Fruit fly (Drosophila melanogaster) whole organism, embryonic: ENCODE data around the gene Moe.

Source experiments
- BtbVII ChIP-seq: fragments of 200-800 bp; sonication (Bioruptor generic); optimal IDR thresholded peaks from 3 replicates; lab custom pipeline; 2017; ENCODE audit warnings: missing biosample characterization, mild to moderate bottlenecking, missing genetic modification characterization
- CG10321 ChIP-seq: fragments of 200-800 bp; sonication (Bioruptor generic); IDR thresholded peaks from 2 replicates; pipeline ENCODE4 v1.3.6; 2022; ENCODE audit warnings: missing biosample characterization, missing genetic modification characterization
- CG12299 ChIP-seq: fragments of 200-800 bp; sonication (Bioruptor generic); optimal IDR thresholded peaks from 2 replicates; lab custom pipeline; 2018; ENCODE audit warnings: missing biosample characterization, mild to moderate bottlenecking, missing genetic modification characterization
- CG12391 ChIP-seq: fragments of 200-800 bp; sonication (Bioruptor generic); optimal IDR thresholded peaks from 3 replicates; lab custom pipeline; 2018; ENCODE audit warnings: missing biosample characterization, mild to moderate bottlenecking, missing genetic modification characterization, moderate library complexity
- CG12744 ChIP-seq: fragments of 200-800 bp; sonication (Bioruptor generic); optimal IDR thresholded peaks from 2 replicates; lab custom pipeline; 2016; ENCODE audit warnings: missing biosample characterization, missing genetic modification characterization
- CG13296 ChIP-seq: fragments of 200-800 bp; sonication (Bioruptor generic); optimal IDR thresholded peaks from 3 replicates; lab custom pipeline; 2018; ENCODE audit warnings: missing biosample characterization, mild to moderate bottlenecking, missing genetic modification characterization
- CG14667 ChIP-seq: fragments of 200-800 bp; sonication (Bioruptor generic); IDR thresholded peaks from 2 replicates; pipeline ENCODE4 v1.3.6; 2022; ENCODE audit warnings: missing biosample characterization, missing genetic modification characterization
- CG14860 ChIP-seq: fragments of 200-800 bp; sonication (Bioruptor generic); IDR thresholded peaks from 3 replicates; pipeline ENCODE4 v1.3.6; 2022; ENCODE audit warnings: missing biosample characterization, missing genetic modification characterization; ENCODE audit not compliant: partially characterized antibody
- CG16813 ChIP-seq: fragments of 200-800 bp; sonication (Bioruptor generic); IDR thresholded peaks from 3 replicates; pipeline ENCODE4 v1.3.6; 2022; ENCODE audit warnings: missing biosample characterization, missing genetic modification characterization; ENCODE audit not compliant: partially characterized antibody
- CG17612 ChIP-seq: fragments of 200-800 bp; sonication (Bioruptor generic); IDR thresholded peaks from 2 replicates; pipeline ENCODE4 v1.3.6; 2022; ENCODE audit warnings: missing biosample characterization, missing genetic modification characterization
- CG1792 ChIP-seq: fragments of 200-800 bp; sonication (Bioruptor generic); optimal IDR thresholded peaks from 2 replicates; lab custom pipeline; 2016; ENCODE audit warnings: missing biosample characterization, missing genetic modification characterization
- CG3407 ChIP-seq: fragments of 200-800 bp; sonication (Bioruptor generic); optimal IDR thresholded peaks from 2 replicates; lab custom pipeline; 2018; ENCODE audit warnings: missing biosample characterization, mild to moderate bottlenecking, missing genetic modification characterization
- CG4617 ChIP-seq: fragments of 200-800 bp; sonication (Bioruptor generic); optimal IDR thresholded peaks from 3 replicates; lab custom pipeline; 2016; ENCODE audit warnings: missing biosample characterization, missing genetic modification characterization, borderline replicate concordance
- CG4820 ChIP-seq: fragments of 200-800 bp; sonication (Bioruptor generic); optimal IDR thresholded peaks from 3 replicates; lab custom pipeline; 2016; ENCODE audit warnings: missing biosample characterization, missing genetic modification characterization
- CG6175 ChIP-seq: fragments of 200-800 bp; sonication (Bioruptor generic); IDR thresholded peaks from 3 replicates; pipeline ENCODE4 v1.3.6; 2022; ENCODE audit warnings: missing biosample characterization, missing genetic modification characterization
- CG6689 ChIP-seq: fragments of 200-800 bp; sonication (Bioruptor generic); IDR thresholded peaks from 2 replicates; pipeline ENCODE4 v1.3.6; 2022; ENCODE audit warnings: missing biosample characterization, missing genetic modification characterization
- CG8388 ChIP-seq: fragments of 200-800 bp; sonication (Bioruptor generic); optimal IDR thresholded peaks from 2 replicates; lab custom pipeline; 2019; ENCODE audit warnings: missing biosample characterization, mild to moderate bottlenecking, missing genetic modification characterization, moderate library complexity
- Dfd ChIP-seq, 2 experiments: fragments of >200 bp; optimal IDR thresholded peaks; 2 replicates each; lab custom pipeline; 2017; ENCODE audit warnings: missing biosample characterization in 2 of 2, missing genetic modification characterization in 2 of 2
- E2f1 ChIP-seq: fragments of 200-800 bp; sonication (Bioruptor generic); IDR thresholded peaks from 2 replicates; pipeline ENCODE4 v1.3.6; 2022; ENCODE audit warnings: missing biosample characterization, missing genetic modification characterization
- Fer2 ChIP-seq: fragments of 200-800 bp; sonication (Bioruptor generic); optimal IDR thresholded peaks from 2 replicates; lab custom pipeline; 2018; ENCODE audit warnings: missing biosample characterization, mild to moderate bottlenecking, missing genetic modification characterization, moderate library complexity
- Lim3 ChIP-seq: fragments of 200-800 bp; sonication (Bioruptor generic); IDR thresholded peaks from 2 replicates; pipeline ENCODE4 v1.3.6; 2022; ENCODE audit warnings: missing biosample characterization, missing genetic modification characterization
- Max ChIP-seq: fragments of 200-800 bp; sonication (Bioruptor generic); optimal IDR thresholded peaks from 2 replicates; lab custom pipeline; 2016; ENCODE audit warnings: missing biosample characterization, mild to moderate bottlenecking, missing genetic modification characterization
- Meics ChIP-seq: fragments of 200-800 bp; sonication (Bioruptor generic); optimal IDR thresholded peaks from 2 replicates; lab custom pipeline; 2017; ENCODE audit warnings: missing biosample characterization, mild to moderate bottlenecking, missing genetic modification characterization
- NFAT ChIP-seq: fragments of 200-800 bp; sonication (Bioruptor generic); IDR thresholded peaks from 2 replicates; pipeline ENCODE4 v1.3.6; 2022; ENCODE audit warnings: missing biosample characterization, missing genetic modification characterization
- Sry-δ ChIP-seq: fragments of 200-800 bp; sonication (Bioruptor generic); optimal IDR thresholded peaks from 2 replicates; lab custom pipeline; 2016; ENCODE audit warnings: missing biosample characterization, missing genetic modification characterization
- ac ChIP-seq: fragments of 200-800 bp; sonication (Bioruptor generic); optimal IDR thresholded peaks from 3 replicates; lab custom pipeline; 2017; ENCODE audit warnings: missing biosample characterization, mild to moderate bottlenecking, missing genetic modification characterization
- al ChIP-seq: fragments of 200-800 bp; sonication (Bioruptor generic); IDR thresholded peaks from 2 replicates; pipeline ENCODE4 v1.3.6; 2022; ENCODE audit warnings: missing biosample characterization, missing genetic modification characterization
- aop ChIP-seq: fragments of 200-800 bp; sonication (Bioruptor generic); IDR thresholded peaks from 2 replicates; pipeline ENCODE4 v1.3.6; 2022; ENCODE audit warnings: missing biosample characterization, missing genetic modification characterization
- ap ChIP-seq: fragments of 200-800 bp; sonication (Bioruptor generic); IDR thresholded peaks from 2 replicates; pipeline ENCODE4 v1.3.6; 2022; ENCODE audit warnings: missing biosample characterization, missing genetic modification characterization
- chif ChIP-seq, 2 experiments: fragments of 200-800 bp; sonication (Bioruptor generic); optimal IDR thresholded peaks; 3 replicates each; lab custom pipeline; 2016; ENCODE audit warnings: missing biosample characterization in 2 of 2, missing genetic modification characterization in 2 of 2
- chn ChIP-seq: fragments of 200-800 bp; sonication (Bioruptor generic); optimal IDR thresholded peaks from 2 replicates; lab custom pipeline; 2016; ENCODE audit warnings: missing biosample characterization, missing genetic modification characterization
- gcm ChIP-seq: fragments of 200-800 bp; sonication (Bioruptor generic); optimal IDR thresholded peaks from 2 replicates; lab custom pipeline; 2019; ENCODE audit warnings: missing biosample characterization, mild to moderate bottlenecking, missing genetic modification characterization, moderate library complexity
- grau ChIP-seq: fragments of 200-800 bp; optimal IDR thresholded peaks from 3 replicates; lab custom pipeline; 2019; ENCODE audit warnings: missing biosample characterization, mild to moderate bottlenecking, missing genetic modification characterization, moderate library complexity
- jigr1 ChIP-seq: fragments of 200-800 bp; sonication (Bioruptor generic); IDR thresholded peaks from 3 replicates; pipeline ENCODE4 v1.3.6; 2022; ENCODE audit warnings: missing biosample characterization, missing genetic modification characterization
- ken ChIP-seq: fragments of 200-800 bp; sonication (Bioruptor generic); IDR thresholded peaks from 3 replicates; pipeline ENCODE4 v1.3.6; 2022; ENCODE audit warnings: missing biosample characterization, missing genetic modification characterization
- knrl ChIP-seq: fragments of 200-800 bp; sonication (Bioruptor generic); IDR thresholded peaks from 3 replicates; pipeline ENCODE4 v1.3.6; 2022; ENCODE audit warnings: missing biosample characterization, missing genetic modification characterization; ENCODE audit not compliant: partially characterized antibody
- nerfin-1 ChIP-seq: fragments of 200-800 bp; sonication (Bioruptor generic); optimal IDR thresholded peaks from 3 replicates; lab custom pipeline; 2019; ENCODE audit warnings: missing biosample characterization, mild to moderate bottlenecking, missing genetic modification characterization, moderate library complexity
- onecut ChIP-seq: fragments of 200-800 bp; sonication (Bioruptor generic); IDR thresholded peaks from 2 replicates; pipeline ENCODE4 v1.3.6; 2022; ENCODE audit warnings: missing biosample characterization, missing genetic modification characterization
- p53 ChIP-seq: fragments of 200-800 bp; sonication (Bioruptor generic); optimal IDR thresholded peaks from 2 replicates; lab custom pipeline; 2016; ENCODE audit warnings: missing biosample characterization, missing genetic modification characterization
- pb ChIP-seq: fragments of 200-800 bp; sonication (Bioruptor generic); optimal IDR thresholded peaks from 3 replicates; lab custom pipeline; 2016; ENCODE audit warnings: missing biosample characterization, missing genetic modification characterization
- phol ChIP-seq: fragments of 200-800 bp; sonication (Bioruptor generic); optimal IDR thresholded peaks from 3 replicates; lab custom pipeline; 2018; ENCODE audit warnings: missing biosample characterization, mild to moderate bottlenecking, missing genetic modification characterization, moderate library complexity
- prd ChIP-seq, 3 experiments: fragments of >200 bp in 2 of 3; fragments of 200-800 bp in 1 of 3; sonication (Bioruptor generic) in 1 of 3; optimal IDR thresholded peaks in 2 of 3; IDR thresholded peaks in 1 of 3; 2 replicates in 2 of 3; 3 replicates in 1 of 3; pipeline versions ENCODE4 v1.3.6 to Lab custom; 2017 to 2022; ENCODE audit warnings: missing biosample characterization in 1 of 3, missing genetic modification characterization in 1 of 3
- pros ChIP-seq: fragments of 200-800 bp; sonication (Bioruptor generic); optimal IDR thresholded peaks from 3 replicates; lab custom pipeline; 2019; ENCODE audit warnings: missing biosample characterization, mild to moderate bottlenecking, missing genetic modification characterization, moderate library complexity
- sr ChIP-seq: fragments of 200-800 bp; sonication (Bioruptor generic); IDR thresholded peaks from 3 replicates; pipeline ENCODE4 v1.3.6; 2022; ENCODE audit warnings: missing biosample characterization, missing genetic modification characterization
- stc ChIP-seq: fragments of 200-800 bp; sonication (Bioruptor generic); IDR thresholded peaks from 2 replicates; pipeline ENCODE4 v1.3.6; 2022; ENCODE audit warnings: missing biosample characterization, missing genetic modification characterization
- vfl ChIP-seq: fragments of 200-800 bp; sonication (Bioruptor generic); optimal IDR thresholded peaks from 2 replicates; lab custom pipeline; 2016; ENCODE audit warnings: missing biosample characterization, missing genetic modification characterization
- vnd ChIP-seq: fragments of 200-800 bp; sonication (Bioruptor generic); IDR thresholded peaks from 3 replicates; pipeline ENCODE4 v1.3.6; 2022; ENCODE audit warnings: missing biosample characterization, missing genetic modification characterization; ENCODE audit not compliant: partially characterized antibody
- wek ChIP-seq: fragments of 200-800 bp; sonication (Bioruptor generic); optimal IDR thresholded peaks from 3 replicates; lab custom pipeline; 2018; ENCODE audit warnings: missing biosample characterization, mild to moderate bottlenecking, missing genetic modification characterization, moderate library complexity
- yki ChIP-seq: fragments of >200 bp; optimal IDR thresholded peaks from 3 replicates; lab custom pipeline; 2018

The Moe gene

dm6 chrX:8894315-8895017 lies 3.7 kb downstream of the Moe start (continued):
- peak; percentile 85 for TF ChIP-seq ken (GFP tag; lab: Robert Waterston, UW)
- TF ChIP-seq CG10321 (GFP tag; lab: Robert Waterston, UW), result 0 out of 2 replicates have a peak, but pooled peaks have one; percentile 15
- TF ChIP-seq onecut (GFP tag; lab: Robert Waterston, UW), result peak; percentile 63
- peak; percentile 19 for TF ChIP-seq ac (GFP tag; lab: Kevin White, UChicago)
- no peak for TF ChIP-seq knrl (GFP tag; lab: Robert Waterston, UW)
- no peak for TF ChIP-seq wek (GFP tag; lab: Kevin White, UChicago)
- no peak for TF ChIP-seq prd (optimal IDR thresholded peaks at IDR 0.05; lab: Kevin White, UChicago)
- TF ChIP-seq prd (GFP tag; IDR thresholded peaks at IDR 0.05; lab: Robert Waterston, UW), result peak; percentile 76; the same call in 2 of the 3 replicates
- TF ChIP-seq vnd (GFP tag; lab: Robert Waterston, UW), result no peak
- TF ChIP-seq aop (GFP tag; lab: Robert Waterston, UW), result 0 out of 2 replicates have a peak, but pooled peaks have one; percentile 19
- TF ChIP-seq CG14667 (GFP tag; lab: Robert Waterston, UW), result peak; percentile 57
- no peak for TF ChIP-seq CG16813 (GFP tag; lab: Robert Waterston, UW)
- no peak for TF ChIP-seq CG6175 (GFP tag; lab: Robert Waterston, UW)
- TF ChIP-seq stc (GFP tag; lab: Robert Waterston, UW), result peak; percentile 86
- TF ChIP-seq CG8388, result peak; percentile 83
- peak; percentile 40 for TF ChIP-seq BtbVII
- TF ChIP-seq NFAT, result 0 out of 2 replicates have a peak, but pooled peaks have one; percentile 9
- TF ChIP-seq Dfd (GFP tag; optimal IDR thresholded peaks at IDR 0.05; lab: Kevin White, UChicago), result no peak
- TF ChIP-seq gcm (GFP tag; lab: Kevin White, UChicago), result peak; percentile 78
- TF ChIP-seq nerfin-1 (tag; lab: Kevin White, UChicago), result peak; percentile 80
- TF ChIP-seq pros (GFP tag; lab: Kevin White, UChicago), result no peak
- peak; percentile 75 for TF ChIP-seq ap (GFP tag; lab: Robert Waterston, UW)
- no peak for TF ChIP-seq p53 (GFP tag; lab: Kevin White, UChicago)
- TF ChIP-seq CG12391 (tag; lab: Kevin White, UChicago), result peak; percentile 83
- 0 out of 2 replicates have a peak, but pooled peaks have one; percentile 17 for TF ChIP-seq Lim3 (GFP tag; lab: Robert Waterston, UW)
- peak; percentile 11 for TF ChIP-seq Sry-δ (GFP tag; lab: Kevin White, UChicago)
- TF ChIP-seq CG3407 (GFP tag; lab: Kevin White, UChicago), result peak; percentile 71
- TF ChIP-seq CG4820, result peak; percentile 56
- TF ChIP-seq CG13296, result peak; percentile 51
- 0 out of 3 replicates have a peak, but pooled peaks have one; percentile 38 for TF ChIP-seq sr
- TF ChIP-seq CG4617 (GFP tag; lab: Kevin White, UChicago), result peak; percentile 31
- TF ChIP-seq yki (lab: Kevin White, UChicago), result no peak
- peak; percentile 37 to 70 for TF ChIP-seq chif (GFP tag; optimal IDR thresholded peaks at IDR 0.05; lab: Kevin White, UChicago)
- TF ChIP-seq CG1792 (GFP tag; lab: Kevin White, UChicago), result no peak
- 0 out of 2 replicates have a peak, but pooled peaks have one; percentile 30 for TF ChIP-seq al (GFP tag; lab: Robert Waterston, UW)
- TF ChIP-seq Meics, result peak; percentile 66
- peak; percentile 65 for TF ChIP-seq Max
- no peak for TF ChIP-seq Fer2 (tag; lab: Kevin White, UChicago)
- peak; percentile 9 for TF ChIP-seq pb (GFP tag; lab: Kevin White, UChicago)
- TF ChIP-seq phol (tag; lab: Kevin White, UChicago), result peak; percentile 88
- peak; percentile 52 for TF ChIP-seq CG12744 (GFP tag; lab: Kevin White, UChicago)
- no peak for TF ChIP-seq vfl (GFP tag; lab: Kevin White, UChicago)
- no peak for TF ChIP-seq jigr1 (GFP tag; lab: Robert Waterston, UW)
- TF ChIP-seq CG6689 (GFP tag; lab: Robert Waterston, UW), result peak; percentile 78
- TF ChIP-seq CG17612, result no peak
- peak; percentile 50; the same call in 1 of the 2 replicates for TF ChIP-seq E2f1 (GFP tag; lab: Robert Waterston, UW)
- peak; percentile 73 for TF ChIP-seq grau (tag; lab: Kevin White, UChicago)
- TF ChIP-seq CG14860 (GFP tag; lab: Robert Waterston, UW), result no peak
- TF ChIP-seq CG12299 (tag; lab: Kevin White, UChicago), result peak; percentile 11
- TF ChIP-seq chn (GFP tag; lab: Kevin White, UChicago), result peak; percentile 70
